Worm (Caenorhabditis elegans) whole organism, midembryonic: ENCODE measurements around the gene irld-48.

Experiments
- cog-1 ChIP-seq: sonication (generic microtip); optimal IDR thresholded peaks from 2 replicates; lab custom pipeline; 2016; ENCODE audit warnings: missing genetic modification characterization, missing compliant biosample characterization
- flt-1 ChIP-seq: fragments of 200-800 bp; sonication (Bioruptor generic); IDR thresholded peaks from 2 replicates; pipeline ENCODE4 v1.3.6; 2022; ENCODE audit warnings: missing genetic modification characterization, missing compliant biosample characterization
- klf-2 ChIP-seq: fragments of 200-800 bp; sonication (Bioruptor generic); conservative IDR thresholded peaks from 2 replicates; pipeline ENCODE4 v1.3.6; 2022; ENCODE audit warnings: missing genetic modification reagents, missing genetic modification characterization, missing compliant biosample characterization
- tab-1 ChIP-seq: fragments of 200-800 bp; sonication (Bioruptor generic); IDR thresholded peaks from 2 replicates; pipeline ENCODE4 v1.3.6; 2022; ENCODE audit warnings: missing genetic modification characterization, missing compliant biosample characterization
- ztf-29 ChIP-seq: fragments of 200-800 bp; sonication (Bioruptor generic); IDR thresholded peaks from 2 replicates; pipeline ENCODE4 v1.3.6; 2022; ENCODE audit warnings: missing genetic modification reagents, missing genetic modification characterization, missing compliant biosample characterization

DNA sequence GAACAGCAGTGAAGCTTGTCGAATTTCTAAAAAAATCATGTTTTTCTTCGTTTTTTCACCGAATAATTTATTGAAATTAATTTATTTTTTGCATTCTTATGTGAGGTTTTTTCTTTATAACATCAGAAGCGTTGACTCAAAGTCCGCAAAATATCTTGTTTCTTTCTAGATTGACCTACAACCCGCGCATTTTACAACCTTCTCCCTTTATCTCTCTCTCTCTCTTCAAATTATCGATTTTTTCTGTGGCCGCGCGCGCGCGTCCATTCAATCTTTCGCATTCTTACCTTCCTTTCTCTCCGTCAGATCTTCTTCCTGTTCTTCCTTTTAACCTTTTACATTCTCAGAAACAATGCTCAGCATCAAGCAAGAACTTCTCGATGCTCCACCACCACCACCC is 49.6 kb downstream of the irld-48 start, which contains the start of gene lido-12:
- no peak for TF ChIP-seq klf-2
- TF ChIP-seq tab-1, result no peak
- TF ChIP-seq cog-1, result no peak
- TF ChIP-seq ztf-29 (GFP tag; lab: Robert Waterston, UW), result no peak
- no peak for TF ChIP-seq flt-1 (GFP tag; lab: Robert Waterston, UW)
